Worm (Caenorhabditis elegans) whole organism, L1 larva: ENCODE data around the gene B0554.5.

Experiments used
- C04F5.9 ChIP-seq: sonication (generic microtip); optimal IDR thresholded peaks from 2 replicates; lab custom pipeline; 2016; ENCODE audit warnings: missing genetic modification characterization, missing compliant biosample characterization
- Y116A8C.19 ChIP-seq: sonication (generic microtip); optimal IDR thresholded peaks from 2 replicates; lab custom pipeline; 2016; ENCODE audit warnings: missing compliant biosample characterization, missing genetic modification characterization, borderline replicate concordance
- alr-1 ChIP-seq: fragments of 200-800 bp; sonication (Bioruptor generic); optimal IDR thresholded peaks from 2 replicates; lab custom pipeline; 2018; ENCODE audit warnings: borderline replicate concordance, mild to moderate bottlenecking, missing genetic modification characterization, missing compliant biosample characterization
- ama-1 ChIP-seq: fragments of 150-350 bp; optimal IDR thresholded peaks from 2 replicates; lab custom pipeline; 2014
- blmp-1 ChIP-seq: fragments of 150-350 bp; optimal IDR thresholded peaks from 2 replicates; lab custom pipeline; 2014; ENCODE audit warnings: missing biosample characterization, missing genetic modification characterization
- ceh-82 ChIP-seq, 3 experiments: fragments of 150-350 bp in 1 of 3; sonication (generic microtip) in 2 of 3; optimal IDR thresholded peaks; 2 replicates each; lab custom pipeline; 2014 to 2017; ENCODE audit warnings: missing biosample characterization in 3 of 3, missing genetic modification characterization in 3 of 3
- ces-1 ChIP-seq: fragments of 150-350 bp; optimal IDR thresholded peaks from 2 replicates; lab custom pipeline; 2014; ENCODE audit warnings: missing biosample characterization, missing genetic modification reagents, missing genetic modification characterization
- efl-1 ChIP-seq, 4 experiments: fragments of 150-350 bp; optimal IDR thresholded peaks in 3 of 4; peaks in 1 of 4; 1 replicate in 1 of 4; 2 replicates in 3 of 4; lab custom pipeline; 2014; ENCODE audit warnings: missing biosample characterization in 2 of 4, missing genetic modification characterization in 2 of 4, missing genetic modification reagents in 2 of 4
- egl-13 ChIP-seq: sonication (generic microtip); optimal IDR thresholded peaks from 2 replicates; lab custom pipeline; 2016; ENCODE audit warnings: missing genotype, missing genetic modification reagents, missing genetic modification characterization, missing compliant biosample characterization
- egl-27 ChIP-seq, 2 experiments: fragments of 150-350 bp in 1 of 2; sonication (generic microtip); optimal IDR thresholded peaks; 3 replicates each; lab custom pipeline; 2017 to 2018; ENCODE audit warnings: missing biosample characterization in 2 of 2, missing genetic modification characterization in 2 of 2, missing genetic modification reagents in 2 of 2
- elt-2 ChIP-seq: sonication (generic microtip); optimal IDR thresholded peaks from 2 replicates; lab custom pipeline; 2016; ENCODE audit warnings: missing genetic modification characterization, mild to moderate bottlenecking, inconsistent platforms, missing compliant biosample characterization, missing genetic modification reagents
- elt-3 ChIP-seq, 6 experiments: fragments of 150-350 bp in 1 of 6; sonication (generic microtip); optimal IDR thresholded peaks; 2 replicates each; lab custom pipeline; 2017 to 2018; ENCODE audit warnings: missing biosample characterization in 6 of 6, missing genetic modification characterization in 6 of 6, inconsistent platforms in 1 of 6
- ets-5 ChIP-seq: fragments of 200-800 bp; sonication (Bioruptor generic); IDR thresholded peaks from 2 replicates; pipeline ENCODE4 v1.3.6; 2022; ENCODE audit warnings: missing genetic modification characterization, missing compliant biosample characterization
- fkh-8 ChIP-seq: sonication (generic microtip); optimal IDR thresholded peaks from 2 replicates; lab custom pipeline; 2016; ENCODE audit warnings: mild to moderate bottlenecking, missing genetic modification characterization, missing compliant biosample characterization
- grh-1 ChIP-seq: fragments of 200-800 bp; sonication (Bioruptor generic); IDR thresholded peaks from 2 replicates; pipeline ENCODE4 v1.3.6; 2022; ENCODE audit warnings: missing genetic modification reagents, missing genetic modification characterization, missing compliant biosample characterization
- irx-1 ChIP-seq: sonication (generic microtip); optimal IDR thresholded peaks from 2 replicates; lab custom pipeline; 2016; ENCODE audit warnings: missing genetic modification characterization, missing compliant biosample characterization
- jun-1 ChIP-seq: fragments of 150-350 bp; optimal IDR thresholded peaks from 2 replicates; lab custom pipeline; 2014; ENCODE audit warnings: missing biosample characterization, missing genetic modification reagents, missing genetic modification characterization
- lin-14 ChIP-seq: fragments of 200-800 bp; sonication (Bioruptor generic); optimal IDR thresholded peaks from 2 replicates; lab custom pipeline; 2018; ENCODE audit warnings: mild to moderate bottlenecking, missing genetic modification characterization, moderate library complexity, missing compliant biosample characterization
- lsy-2 ChIP-seq, 2 experiments: fragments of 150-350 bp; optimal IDR thresholded peaks; 2 replicates each; lab custom pipeline; 2014; ENCODE audit warnings: missing biosample characterization in 2 of 2, missing genetic modification characterization in 2 of 2
- mab-9 ChIP-seq: fragments of 200-800 bp; sonication (Bioruptor generic); IDR thresholded peaks from 2 replicates; pipeline ENCODE4 v1.3.6; 2022; ENCODE audit warnings: missing genetic modification reagents, missing genetic modification characterization, missing compliant biosample characterization
- mef-2 ChIP-seq: fragments of 150-350 bp; optimal IDR thresholded peaks from 2 replicates; lab custom pipeline; 2014; ENCODE audit warnings: missing biosample characterization, missing genetic modification characterization
- nhr-19 ChIP-seq: fragments of 200-800 bp; sonication (Bioruptor generic); conservative IDR thresholded peaks from 2 replicates; pipeline ENCODE4 v1.3.6; 2022; ENCODE audit warnings: missing genetic modification characterization, missing compliant biosample characterization
- nhr-20 ChIP-seq: sonication (generic microtip); optimal IDR thresholded peaks from 2 replicates; lab custom pipeline; 2016; ENCODE audit warnings: mild to moderate bottlenecking, missing genetic modification characterization, missing compliant biosample characterization
- nhr-28 ChIP-seq: fragments of 150-350 bp; optimal IDR thresholded peaks from 2 replicates; lab custom pipeline; 2014; ENCODE audit warnings: missing biosample characterization, missing genetic modification characterization
- nhr-47 ChIP-seq: sonication (generic microtip); optimal IDR thresholded peaks from 2 replicates; lab custom pipeline; 2016; ENCODE audit warnings: mild to moderate bottlenecking, missing genetic modification characterization, moderate library complexity, missing compliant biosample characterization
- nhr-84 ChIP-seq: sonication (generic microtip); optimal IDR thresholded peaks from 2 replicates; lab custom pipeline; 2017; ENCODE audit warnings: missing biosample characterization, missing genetic modification characterization
- pag-3 ChIP-seq: sonication (generic microtip); optimal IDR thresholded peaks from 2 replicates; lab custom pipeline; 2017; ENCODE audit warnings: missing genetic modification characterization, mild to moderate bottlenecking, missing compliant biosample characterization, antibody characterized with exemption, borderline replicate concordance; ENCODE audit not compliant: insufficient read depth
- pax-3 ChIP-seq: fragments of 200-800 bp; sonication (Bioruptor generic); optimal IDR thresholded peaks from 2 replicates; lab custom pipeline; 2018; ENCODE audit warnings: mild to moderate bottlenecking, missing genetic modification characterization, moderate library complexity, missing compliant biosample characterization
- pqm-1 ChIP-seq: sonication (generic microtip); optimal IDR thresholded peaks from 3 replicates; lab custom pipeline; 2017; ENCODE audit warnings: missing biosample characterization, missing genetic modification characterization
- skn-1 ChIP-seq: fragments of 150-350 bp; optimal IDR thresholded peaks from 2 replicates; lab custom pipeline; 2014; ENCODE audit warnings: missing biosample characterization, missing genetic modification characterization
- sup-37 ChIP-seq: fragments of 200-800 bp; sonication (Bioruptor generic); optimal IDR thresholded peaks from 2 replicates; lab custom pipeline; 2018; ENCODE audit warnings: mild to moderate bottlenecking, missing genetic modification characterization, missing compliant biosample characterization
- unc-130 ChIP-seq: fragments of 150-350 bp; optimal IDR thresholded peaks from 2 replicates; lab custom pipeline; 2017; ENCODE audit warnings: missing biosample characterization, missing genetic modification characterization, inconsistent platforms
- unc-86 ChIP-seq: sonication (generic microtip); optimal IDR thresholded peaks from 2 replicates; lab custom pipeline; 2016; ENCODE audit warnings: missing genetic modification characterization, missing compliant biosample characterization
- unc-98 ChIP-seq: fragments of 200-800 bp; sonication (Bioruptor generic); IDR thresholded peaks from 2 replicates; pipeline ENCODE4 v1.3.6; 2022; ENCODE audit warnings: missing genetic modification characterization, missing compliant biosample characterization
- zag-1 ChIP-seq: fragments of 150-350 bp; optimal IDR thresholded peaks from 2 replicates; lab custom pipeline; 2014; ENCODE audit warnings: missing biosample characterization, missing genetic modification characterization

B0554.5 gene

ce11 chrV:439183-439749, 15.0 kb downstream of the B0554.5 start:
- TF ChIP-seq jun-1 (tag; lab: Kevin White, UChicago), result no peak
- TF ChIP-seq efl-1 (optimal IDR thresholded peaks at IDR 0.05; lab: Kevin White, UChicago), result no peak
- TF ChIP-seq efl-1 (GFP tag; optimal IDR thresholded peaks at IDR 0.05 in 1 of 2; lab: Kevin White, UChicago), result peak in 1 of 2 experiments; percentile 21
- no peak for TF ChIP-seq mef-2 (tag; lab: Kevin White, UChicago)
- TF ChIP-seq fkh-8, result no peak
- TF ChIP-seq, all 84 proteins: peak for 1

- TF ChIP-seq lin-14 (GFP tag; lab: Kevin White, UChicago), result no peak
- TF ChIP-seq unc-130 (tag; lab: Kevin White, UChicago), result no peak
- TF ChIP-seq zag-1 (tag; lab: Kevin White, UChicago), result no peak
- TF ChIP-seq lsy-2 (tag; optimal IDR thresholded peaks at IDR 0.05; lab: Kevin White, UChicago), result no peak
Observed at ce11 chrV:440923-441322, 16.7 kb downstream of the B0554.5 start, which contains the start of gene B0554.7. B0554.7 (minus strand) TSS chrV:441023.

ce11 chrV:443193-443592, 19.0 kb downstream of the B0554.5 start, which contains the start of gene srh-33:
srh-33 (minus strand) TSS chrV:443293.
- TF ChIP-seq nhr-20 (no peak), efl-1 (optimal IDR thresholded peaks at IDR 0.05; lab: Kevin White, UChicago) (no peak), efl-1 (GFP tag; optimal IDR thresholded peaks at IDR 0.05 in 1 of 2; lab: Kevin White, UChicago) (no peak), ets-5 (GFP tag; lab: Robert Waterston, UW) (no peak), ama-1 (lab: Kevin White, UChicago) (no peak), skn-1 (tag; lab: Kevin White, UChicago) (no peak), pax-3 (tag; lab: Kevin White, UChicago) (no peak), elt-2 (tag; lab: Kevin White, UChicago) (no peak), egl-13 (tag; lab: Kevin White, UChicago) (no peak), unc-98 (GFP tag; lab: Robert Waterston, UW) (no peak), elt-3 (tag; optimal IDR thresholded peaks at IDR 0.05; lab: Kevin White, UChicago) (no peak), mab-9 (GFP tag; lab: Robert Waterston, UW) (no peak), ceh-82 (tag; optimal IDR thresholded peaks at IDR 0.05; lab: Kevin White, UChicago) (no peak), Y116A8C.19 (tag; lab: Kevin White, UChicago) (no peak), ces-1 (GFP tag; lab: Kevin White, UChicago) (no peak), alr-1 (tag; lab: Kevin White, UChicago) (no peak), pqm-1 (tag; lab: Kevin White, UChicago) (no peak), grh-1 (GFP tag; lab: Robert Waterston, UW) (no peak), nhr-47 (no peak), irx-1 (tag; lab: Kevin White, UChicago) (no peak), nhr-19 (no peak)

- TF ChIP-seq ces-1 (GFP tag; lab: Kevin White, UChicago), result no peak
- no peak for TF ChIP-seq mab-9 (GFP tag; lab: Robert Waterston, UW)
- TF ChIP-seq egl-27 (tag; optimal IDR thresholded peaks at IDR 0.05; lab: Kevin White, UChicago), result no peak
- TF ChIP-seq fkh-8, result no peak
- no peak for TF ChIP-seq unc-86
- TF ChIP-seq blmp-1 (tag; lab: Kevin White, UChicago), result no peak
- no peak for TF ChIP-seq nhr-19
- TF ChIP-seq sup-37, result no peak
- TF ChIP-seq C04F5.9 (tag; lab: Kevin White, UChicago), result no peak
- no peak for TF ChIP-seq pag-3
- TF ChIP-seq nhr-84 (tag; lab: Kevin White, UChicago), result no peak
- no peak for TF ChIP-seq irx-1 (tag; lab: Kevin White, UChicago)
- TF ChIP-seq nhr-28, result no peak
Observed at ce11 chrV:446574-446973, 22.3 kb downstream of the B0554.5 start, which contains the start of gene srh-34. srh-34 (minus strand) TSS chrV:446674.
